Fruit fly (Drosophila melanogaster): ENCODE data around the gene CG31550.

Gene CG31550

DNA sequence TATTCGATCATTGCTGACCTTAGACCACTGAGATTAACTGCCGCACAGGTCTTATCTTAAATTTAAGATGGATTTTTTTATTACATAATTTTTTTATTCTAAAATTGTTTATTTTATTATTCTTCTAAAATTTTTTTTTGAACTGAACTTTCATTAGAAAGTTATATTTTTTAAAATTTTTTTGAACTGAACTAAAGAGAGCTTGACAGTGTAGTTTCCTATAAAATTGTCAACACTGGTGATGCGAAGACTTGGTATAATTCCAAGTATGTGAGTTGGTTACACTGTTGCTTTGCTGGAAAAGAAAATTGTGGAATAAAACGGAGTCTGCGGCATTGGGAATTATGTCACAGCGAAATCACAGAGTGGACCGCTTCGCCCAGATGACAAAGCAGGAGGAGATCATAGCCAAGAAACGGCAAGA is at the start of gene CG31550:
Gene CG31550, plus strand, starts transcription at position 249 of the 424 bp plus-strand sequence.
- no peak for TF ChIP-seq EcR (GFP tag; optimal IDR thresholded peaks at IDR 0.05)
- TF ChIP-seq Dll (optimal IDR thresholded peaks at IDR 0.05): no peak
- no peak for TF ChIP-seq usp (GFP tag; optimal IDR thresholded peaks at IDR 0.05)
- TF ChIP-seq CG8478 (optimal IDR thresholded peaks at IDR 0.05): no peak
- TF ChIP-seq pan (optimal IDR thresholded peaks at IDR 0.05): no peak
- no peak for TF ChIP-seq psq (optimal IDR thresholded peaks at IDR 0.05)

DNA sequence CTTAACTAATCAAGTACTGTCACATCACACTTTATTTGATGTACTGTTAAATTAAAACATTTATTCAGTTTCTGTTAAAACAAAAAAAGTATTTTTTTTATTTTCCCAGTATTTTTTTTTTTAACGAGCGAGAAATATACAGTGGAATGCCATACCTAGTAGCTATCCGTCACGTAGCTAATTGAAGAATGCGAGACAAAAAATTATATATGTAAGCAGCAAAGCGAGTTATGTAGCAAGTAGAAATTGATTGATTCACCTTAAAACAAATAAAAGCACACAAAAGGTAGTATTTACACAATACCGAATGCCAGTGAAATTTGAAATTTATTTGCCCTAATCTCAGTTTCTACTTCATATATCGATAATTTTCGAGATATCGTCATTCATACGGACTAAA is 46.6 kb upstream of the CG31550 start:
- TF ChIP-seq psq (optimal IDR thresholded peaks at IDR 0.05) (no peak), Dll (optimal IDR thresholded peaks at IDR 0.05) (no peak), CG8478 (optimal IDR thresholded peaks at IDR 0.05) (no peak), pan (optimal IDR thresholded peaks at IDR 0.05) (no peak), usp (GFP tag; optimal IDR thresholded peaks at IDR 0.05) (no peak), EcR (GFP tag; optimal IDR thresholded peaks at IDR 0.05) (no peak)

- no peak for TF ChIP-seq CG8478 (optimal IDR thresholded peaks at IDR 0.05)
- TF ChIP-seq usp (GFP tag; optimal IDR thresholded peaks at IDR 0.05): no peak
- no peak for TF ChIP-seq psq (optimal IDR thresholded peaks at IDR 0.05)
- TF ChIP-seq Dll (optimal IDR thresholded peaks at IDR 0.05): no peak
- no peak for TF ChIP-seq pan (optimal IDR thresholded peaks at IDR 0.05)
- no peak for TF ChIP-seq EcR (GFP tag; optimal IDR thresholded peaks at IDR 0.05)
Observed at dm6 chr3R:5454334-5454733, 31.0 kb upstream of the CG31550 start.

DNA sequence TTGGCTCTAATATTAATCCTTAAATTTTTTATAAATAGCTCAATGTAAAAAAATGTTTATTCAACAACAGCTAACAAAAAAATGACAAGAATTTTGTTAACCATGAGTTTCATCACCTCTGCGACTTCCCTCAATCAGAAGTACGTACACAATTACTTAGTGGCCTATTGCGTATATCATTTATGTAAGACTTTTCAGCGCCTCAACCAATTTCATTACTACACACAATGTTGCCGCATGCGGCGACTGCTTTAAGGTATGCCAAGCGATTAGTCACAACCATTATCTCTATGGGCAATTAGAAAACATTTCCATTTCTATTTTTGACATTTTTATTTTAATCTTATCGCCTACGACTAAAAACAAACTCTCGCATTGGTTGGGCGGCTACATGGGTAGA is 26.7 kb upstream of the CG31550 start:
- TF ChIP-seq usp (GFP tag; optimal IDR thresholded peaks at IDR 0.05): no peak
- TF ChIP-seq Dll (optimal IDR thresholded peaks at IDR 0.05): no peak
- TF ChIP-seq CG8478 (optimal IDR thresholded peaks at IDR 0.05): no peak
- no peak for TF ChIP-seq pan (optimal IDR thresholded peaks at IDR 0.05)

- no peak for TF ChIP-seq CG8478 (optimal IDR thresholded peaks at IDR 0.05)
- no peak for TF ChIP-seq psq (optimal IDR thresholded peaks at IDR 0.05)
- no peak for TF ChIP-seq pan (optimal IDR thresholded peaks at IDR 0.05)
- no peak for TF ChIP-seq EcR (GFP tag; optimal IDR thresholded peaks at IDR 0.05)
- TF ChIP-seq Dll (optimal IDR thresholded peaks at IDR 0.05): no peak
- no peak for TF ChIP-seq usp (GFP tag; optimal IDR thresholded peaks at IDR 0.05)
Observed at dm6 chr3R:5463199-5463949, 22.0 kb upstream of the CG31550 start.

DNA sequence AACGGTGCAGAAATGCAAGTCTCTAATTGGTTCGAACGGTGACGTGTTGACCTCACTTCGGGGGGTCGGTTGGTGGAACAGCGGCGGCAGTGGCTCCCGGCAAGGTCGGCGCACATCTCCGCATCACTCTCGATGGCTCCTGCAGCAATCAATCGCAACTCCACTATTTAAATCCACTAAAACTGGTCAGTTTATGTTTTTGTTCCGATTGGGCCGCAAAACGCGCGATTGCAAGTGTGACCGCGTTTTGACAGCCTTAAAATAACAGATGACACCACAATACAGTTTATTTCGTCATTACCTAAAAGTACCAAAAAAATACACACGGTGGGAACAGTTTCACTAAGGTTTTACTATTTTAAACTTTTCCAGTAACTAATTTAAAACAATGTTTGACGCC is 20.9 kb upstream of the CG31550 start, which contains the start of gene PEK:
Gene PEK, minus strand, starts transcription at position 273 of the 400 bp plus-strand sequence.
- TF ChIP-seq psq (optimal IDR thresholded peaks at IDR 0.05) (no peak), Dll (optimal IDR thresholded peaks at IDR 0.05) (no peak), CG8478 (optimal IDR thresholded peaks at IDR 0.05) (no peak), EcR (GFP tag; optimal IDR thresholded peaks at IDR 0.05) (no peak), pan (optimal IDR thresholded peaks at IDR 0.05) (no peak), usp (GFP tag; optimal IDR thresholded peaks at IDR 0.05) (no peak)

- TF ChIP-seq pan (optimal IDR thresholded peaks at IDR 0.05) (no peak), usp (GFP tag; optimal IDR thresholded peaks at IDR 0.05) (no peak), CG8478 (optimal IDR thresholded peaks at IDR 0.05) (no peak), Dll (optimal IDR thresholded peaks at IDR 0.05) (no peak), EcR (GFP tag; optimal IDR thresholded peaks at IDR 0.05) (no peak), psq (optimal IDR thresholded peaks at IDR 0.05) (no peak)
Observed at dm6 chr3R:5466875-5467274, 18.5 kb upstream of the CG31550 start, which contains the start of gene RpL35A. Gene RpL35A (minus strand): TSS chr3R:5467101.

dm6 chr3R:5467619-5468018 is 17.7 kb upstream of the CG31550 start, which contains the start of gene POLDIP2:
Gene POLDIP2 (plus strand): TSS chr3R:5467778.
- TF ChIP-seq EcR (GFP tag; optimal IDR thresholded peaks at IDR 0.05) (no peak), pan (optimal IDR thresholded peaks at IDR 0.05) (no peak), psq (optimal IDR thresholded peaks at IDR 0.05) (no peak), CG8478 (optimal IDR thresholded peaks at IDR 0.05) (no peak), Dll (optimal IDR thresholded peaks at IDR 0.05) (no peak), usp (GFP tag; optimal IDR thresholded peaks at IDR 0.05) (no peak)

DNA sequence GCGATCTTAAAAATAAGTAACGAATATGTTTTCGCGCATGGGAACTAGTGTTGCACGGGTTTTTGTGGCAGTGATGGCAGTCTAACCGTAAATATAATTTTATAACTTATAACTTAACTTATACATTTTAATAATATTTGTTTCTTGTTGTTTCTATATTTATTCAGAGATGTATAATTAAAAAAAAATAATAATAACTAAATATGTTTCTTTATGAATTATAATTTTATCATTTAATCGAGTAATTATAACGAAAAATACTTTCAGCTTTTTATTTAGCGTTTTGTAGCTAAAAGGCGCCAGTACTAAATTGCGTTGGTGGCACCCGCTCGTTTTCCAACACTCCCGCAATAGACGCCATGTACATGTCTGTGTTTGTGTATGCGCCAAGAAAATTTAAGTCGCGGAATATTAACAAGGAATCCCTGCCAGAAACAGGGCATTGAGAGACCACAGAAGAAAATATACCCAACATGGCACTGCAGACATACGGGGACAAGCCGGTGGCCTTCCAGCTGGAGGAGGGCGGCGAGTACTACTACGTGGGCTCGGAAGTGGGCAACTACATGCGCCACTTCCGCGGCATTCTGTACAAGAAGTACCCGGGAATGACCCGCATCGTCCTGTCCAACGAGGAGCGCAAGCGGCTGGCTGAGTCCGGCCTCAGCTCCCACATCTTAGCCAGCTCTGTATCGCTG is 14.6 kb upstream of the CG31550 start, which contains the start of the genes mRpL44 and Snr1:
Gene mRpL44, minus strand, starts transcription at position 51 of the 698 bp plus-strand sequence.
Gene Snr1, plus strand, starts transcription at position 341 of the 698 bp plus-strand sequence.
- TF ChIP-seq CG8478 (optimal IDR thresholded peaks at IDR 0.05) (no peak), EcR (GFP tag; optimal IDR thresholded peaks at IDR 0.05) (no peak), usp (GFP tag; optimal IDR thresholded peaks at IDR 0.05) (no peak)

dm6 chr3R:5474551-5474950 is 10.8 kb upstream of the CG31550 start, which contains the start of the genes CG45100, HDAC3 and Hcs:
Gene CG45100 (minus strand): TSS chr3R:5474600.
Gene HDAC3 (minus strand): TSS chr3R:5474600.
Gene Hcs (plus strand): TSS chr3R:5474899.
- no peak for TF ChIP-seq EcR (GFP tag; optimal IDR thresholded peaks at IDR 0.05)
- TF ChIP-seq CG8478 (optimal IDR thresholded peaks at IDR 0.05): no peak
- TF ChIP-seq psq (optimal IDR thresholded peaks at IDR 0.05): no peak
- TF ChIP-seq usp (GFP tag; optimal IDR thresholded peaks at IDR 0.05): no peak
- no peak for TF ChIP-seq pan (optimal IDR thresholded peaks at IDR 0.05)
- TF ChIP-seq Dll (optimal IDR thresholded peaks at IDR 0.05): no peak

dm6 chr3R:5482790-5483189 is 2.6 kb upstream of the CG31550 start:
- TF ChIP-seq pan (optimal IDR thresholded peaks at IDR 0.05): no peak
- TF ChIP-seq psq (optimal IDR thresholded peaks at IDR 0.05): no peak
- no peak for TF ChIP-seq Dll (optimal IDR thresholded peaks at IDR 0.05)
- TF ChIP-seq usp (GFP tag; optimal IDR thresholded peaks at IDR 0.05): no peak
- no peak for TF ChIP-seq EcR (GFP tag; optimal IDR thresholded peaks at IDR 0.05)
- TF ChIP-seq CG8478 (optimal IDR thresholded peaks at IDR 0.05): no peak

All from whole organism.